Fruit fly (Drosophila melanogaster) Kc167 (cell line): ENCODE data around the gene wupA.

Experiments
- Myc ChIP-seq: fragments of >200 bp; optimal IDR thresholded peaks from 2 replicates; lab custom pipeline; 2017; ENCODE audit warnings: missing external identifiers
- Sin3A ChIP-seq: fragments of >200 bp; optimal IDR thresholded peaks from 2 replicates; lab custom pipeline; 2018; ENCODE audit warnings: missing external identifiers
- h ChIP-seq: fragments of >200 bp; optimal IDR thresholded peaks from 3 replicates; lab custom pipeline; 2018; ENCODE audit warnings: missing external identifiers
- insv ChIP-seq: fragments of >200 bp; optimal IDR thresholded peaks from 3 replicates; lab custom pipeline; 2018; ENCODE audit warnings: missing external identifiers
- psq ChIP-seq: fragments of >200 bp; optimal IDR thresholded peaks from 2 replicates; lab custom pipeline; 2017; ENCODE audit warnings: missing external identifiers
- ttk ChIP-seq: sonication (Bioruptor generic); optimal IDR thresholded peaks from 2 replicates; lab custom pipeline; 2017; ENCODE audit warnings: missing external identifiers

DNA sequence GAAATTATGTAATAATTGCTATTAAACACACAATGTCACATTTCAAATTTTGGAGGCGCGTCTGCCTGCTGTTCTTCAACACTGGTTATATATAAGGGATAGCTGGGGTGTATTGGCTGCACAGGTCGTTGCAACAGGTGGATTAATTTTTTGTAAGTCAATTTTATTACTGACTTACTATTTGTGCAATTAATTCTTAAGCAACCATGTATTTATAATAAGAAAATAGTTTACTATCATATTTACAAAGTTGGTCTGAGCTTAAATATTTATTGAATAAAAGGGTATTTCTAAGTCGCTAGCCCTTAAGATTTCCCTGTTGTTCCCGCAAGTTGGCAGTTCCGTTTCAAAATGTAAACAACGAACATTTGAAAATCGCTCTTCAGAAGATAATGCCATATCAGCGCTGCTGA, 23.9 kb downstream of the wupA start, which contains the start of gene RhoGAP16F:
- no peak for TF ChIP-seq Myc
- no peak for TF ChIP-seq psq
- TF ChIP-seq insv = no peak
- no peak for TF ChIP-seq h (lab: Kevin White, UChicago)
- TF ChIP-seq ttk = no peak
- TF ChIP-seq Sin3A = no peak
